Fruit fly (Drosophila melanogaster) whole organism, embryonic: ENCODE data around the gene Nt5b.

Source experiments
- Adf1 ChIP-seq: fragments of 200-800 bp; sonication (Bioruptor generic); IDR thresholded peaks from 2 replicates; pipeline ENCODE4 v1.3.6; 2022; ENCODE audit warnings: missing biosample characterization, missing genetic modification characterization
- CG11456 ChIP-seq: fragments of 200-800 bp; sonication (Bioruptor generic); IDR thresholded peaks from 3 replicates; pipeline ENCODE4 v1.3.6; 2022; ENCODE audit warnings: missing biosample characterization, missing genetic modification characterization
- CG11560 ChIP-seq: fragments of 200-800 bp; sonication (Bioruptor generic); IDR thresholded peaks from 3 replicates; pipeline ENCODE4 v1.3.6; 2022; ENCODE audit warnings: missing biosample characterization, missing genetic modification characterization
- CG12104 ChIP-seq: fragments of 200-800 bp; sonication (Bioruptor generic); optimal IDR thresholded peaks from 3 replicates; lab custom pipeline; 2016; ENCODE audit warnings: missing biosample characterization, missing genetic modification characterization
- CG12769 ChIP-seq: fragments of 200-800 bp; sonication (Bioruptor generic); optimal IDR thresholded peaks from 2 replicates; lab custom pipeline; 2019; ENCODE audit warnings: missing biosample characterization, mild to moderate bottlenecking, missing genetic modification characterization, moderate library complexity
- CG13624 ChIP-seq: fragments of 200-800 bp; sonication (Bioruptor generic); optimal IDR thresholded peaks from 2 replicates; lab custom pipeline; 2016; ENCODE audit warnings: missing biosample characterization, missing genetic modification characterization
- CG15514 ChIP-seq: fragments of 200-800 bp; sonication (Bioruptor generic); optimal IDR thresholded peaks from 3 replicates; lab custom pipeline; 2017; ENCODE audit warnings: missing biosample characterization, missing genetic modification characterization, mild to moderate bottlenecking, moderate library complexity, missing genetic modification reagents
- CG18476 ChIP-seq: fragments of 200-800 bp; sonication (Bioruptor generic); optimal IDR thresholded peaks from 2 replicates; lab custom pipeline; 2016; ENCODE audit warnings: missing biosample characterization, mild to moderate bottlenecking, missing genetic modification characterization
- CG18599 ChIP-seq: fragments of 200-800 bp; sonication (Bioruptor generic); optimal IDR thresholded peaks from 3 replicates; lab custom pipeline; 2017; ENCODE audit warnings: missing biosample characterization, missing genetic modification characterization, mild to moderate bottlenecking, moderate library complexity, missing genetic modification reagents
- CG18619 ChIP-seq: fragments of 200-800 bp; sonication (Bioruptor generic); optimal IDR thresholded peaks from 3 replicates; lab custom pipeline; 2017; ENCODE audit warnings: missing biosample characterization, mild to moderate bottlenecking, missing genetic modification characterization
- CG2678 ChIP-seq: fragments of 200-800 bp; sonication (Bioruptor generic); optimal IDR thresholded peaks from 3 replicates; lab custom pipeline; 2019; ENCODE audit warnings: missing biosample characterization, mild to moderate bottlenecking, missing genetic modification characterization, moderate library complexity
- CG4617 ChIP-seq: fragments of 200-800 bp; sonication (Bioruptor generic); optimal IDR thresholded peaks from 3 replicates; lab custom pipeline; 2016; ENCODE audit warnings: missing biosample characterization, missing genetic modification characterization, borderline replicate concordance
- CG4730 ChIP-seq: fragments of 200-800 bp; sonication (Bioruptor generic); IDR thresholded peaks from 2 replicates; pipeline ENCODE4 v1.3.6; 2022; ENCODE audit warnings: missing biosample characterization, missing genetic modification characterization
- CG6254 ChIP-seq: fragments of 200-800 bp; sonication (Bioruptor generic); optimal IDR thresholded peaks from 3 replicates; lab custom pipeline; 2017; ENCODE audit warnings: mild to moderate bottlenecking, missing biosample characterization, missing genetic modification reagents, missing genetic modification characterization
- CG6654 ChIP-seq: fragments of 200-800 bp; sonication (Bioruptor generic); optimal IDR thresholded peaks from 2 replicates; lab custom pipeline; 2017; ENCODE audit warnings: missing biosample characterization, mild to moderate bottlenecking, missing genetic modification characterization
- CG6765 ChIP-seq: fragments of 200-800 bp; sonication (Bioruptor generic); optimal IDR thresholded peaks from 3 replicates; lab custom pipeline; 2017; ENCODE audit warnings: missing biosample characterization, mild to moderate bottlenecking, missing genetic modification characterization
- CG8281 ChIP-seq: fragments of 200-800 bp; sonication (Bioruptor generic); optimal IDR thresholded peaks from 2 replicates; lab custom pipeline; 2018; ENCODE audit warnings: missing biosample characterization, mild to moderate bottlenecking, missing genetic modification characterization, moderate library complexity
- CG8765 ChIP-seq: fragments of 200-800 bp; sonication (Bioruptor generic); IDR thresholded peaks from 2 replicates; pipeline ENCODE4 v1.3.6; 2022; ENCODE audit warnings: missing biosample characterization, missing genetic modification characterization
- CG9215 ChIP-seq: fragments of 200-800 bp; sonication (Bioruptor generic); IDR thresholded peaks from 2 replicates; pipeline ENCODE4 v1.3.6; 2022; ENCODE audit warnings: missing biosample characterization, missing genetic modification characterization
- Deaf1 ChIP-seq: fragments of 200-800 bp; optimal IDR thresholded peaks from 3 replicates; lab custom pipeline; 2019; ENCODE audit warnings: missing biosample characterization, mild to moderate bottlenecking, missing genetic modification characterization, moderate library complexity
- Dip3 ChIP-seq: fragments of 200-800 bp; sonication (Bioruptor generic); optimal IDR thresholded peaks from 3 replicates; lab custom pipeline; 2016; ENCODE audit warnings: missing biosample characterization, missing genetic modification characterization
- Dp ChIP-seq: fragments of 200-800 bp; sonication (Bioruptor generic); optimal IDR thresholded peaks from 2 replicates; lab custom pipeline; 2018; ENCODE audit warnings: missing biosample characterization, mild to moderate bottlenecking, missing genetic modification characterization, moderate library complexity
- ERR ChIP-seq: fragments of 200-800 bp; sonication (Bioruptor generic); optimal IDR thresholded peaks from 2 replicates; lab custom pipeline; 2016; ENCODE audit warnings: missing biosample characterization, missing genetic modification characterization
- Elba2 ChIP-seq: fragments of 200-800 bp; sonication (Bioruptor generic); optimal IDR thresholded peaks from 3 replicates; lab custom pipeline; 2016; ENCODE audit warnings: missing biosample characterization, missing genetic modification characterization
- H15 ChIP-seq: fragments of 200-800 bp; sonication (Bioruptor generic); IDR thresholded peaks from 3 replicates; pipeline ENCODE4 v1.3.6; 2022; ENCODE audit warnings: missing biosample characterization, missing genetic modification characterization
- Hsf ChIP-seq: fragments of 200-800 bp; sonication (Bioruptor generic); optimal IDR thresholded peaks from 3 replicates; lab custom pipeline; 2016; ENCODE audit warnings: missing biosample characterization, missing genetic modification characterization
- Meics ChIP-seq: fragments of 200-800 bp; sonication (Bioruptor generic); optimal IDR thresholded peaks from 2 replicates; lab custom pipeline; 2017; ENCODE audit warnings: missing biosample characterization, mild to moderate bottlenecking, missing genetic modification characterization
- Oaz ChIP-seq: fragments of 200-800 bp; sonication (Bioruptor generic); IDR thresholded peaks from 2 replicates; pipeline ENCODE4 v1.3.6; 2022; ENCODE audit warnings: missing biosample characterization, missing genetic modification characterization
- Ptx1 ChIP-seq: fragments of 200-800 bp; sonication (Bioruptor generic); IDR thresholded peaks from 2 replicates; pipeline ENCODE4 v1.3.6; 2022; ENCODE audit warnings: missing biosample characterization, missing genetic modification characterization
- Side ChIP-seq: fragments of 200-800 bp; sonication (Bioruptor generic); optimal IDR thresholded peaks from 2 replicates; lab custom pipeline; 2016; ENCODE audit warnings: missing biosample characterization, missing genetic modification characterization
- Stat92E ChIP-seq, 3 experiments: fragments of >200 bp in 2 of 3; fragments of 200-800 bp in 1 of 3; sonication (Bioruptor generic) in 1 of 3; optimal IDR thresholded peaks; 2 replicates each; lab custom pipeline; 2017 to 2019; ENCODE audit warnings: missing biosample characterization in 3 of 3, missing genetic modification characterization in 3 of 3, mild to moderate bottlenecking in 1 of 3, moderate library complexity in 1 of 3
- Trl ChIP-seq, 3 experiments: fragments of >200 bp in 2 of 3; fragments of 200-800 bp in 1 of 3; sonication (Bioruptor generic) in 1 of 3; optimal IDR thresholded peaks; 2 replicates in 1 of 3; 3 replicates in 2 of 3; lab custom pipeline; 2016 to 2017; ENCODE audit warnings: missing biosample characterization in 1 of 3, missing genetic modification characterization in 1 of 3
- YL-1 ChIP-seq: fragments of 200-800 bp; sonication (Bioruptor generic); optimal IDR thresholded peaks from 3 replicates; lab custom pipeline; 2017; ENCODE audit warnings: missing biosample characterization, mild to moderate bottlenecking, missing genetic modification characterization
- aop ChIP-seq: fragments of 200-800 bp; sonication (Bioruptor generic); IDR thresholded peaks from 2 replicates; pipeline ENCODE4 v1.3.6; 2022; ENCODE audit warnings: missing biosample characterization, missing genetic modification characterization
- ase ChIP-seq: fragments of 200-800 bp; sonication (Bioruptor generic); IDR thresholded peaks from 3 replicates; pipeline ENCODE4 v1.3.6; 2022; ENCODE audit warnings: missing biosample characterization, missing genetic modification characterization
- br ChIP-seq: fragments of >200 bp; optimal IDR thresholded peaks from 2 replicates; lab custom pipeline; 2017
- dimm ChIP-seq: fragments of 200-800 bp; sonication (Bioruptor generic); IDR thresholded peaks from 2 replicates; pipeline ENCODE4 v1.3.6; 2022; ENCODE audit warnings: missing biosample characterization, missing genetic modification characterization
- dm ChIP-seq: fragments of 200-800 bp; sonication (Bioruptor generic); optimal IDR thresholded peaks from 3 replicates; lab custom pipeline; 2016; ENCODE audit warnings: missing biosample characterization, missing genetic modification characterization
- dmrt99B ChIP-seq: fragments of 200-800 bp; sonication (Bioruptor generic); optimal IDR thresholded peaks from 2 replicates; lab custom pipeline; 2018; ENCODE audit warnings: missing biosample characterization, mild to moderate bottlenecking, missing genetic modification characterization, moderate library complexity
- exex ChIP-seq: fragments of 200-800 bp; sonication (Bioruptor generic); optimal IDR thresholded peaks from 4 replicates; lab custom pipeline; 2018; ENCODE audit warnings: missing biosample characterization, mild to moderate bottlenecking, missing genetic modification characterization, moderate library complexity
- grn ChIP-seq: fragments of 200-800 bp; sonication (Bioruptor generic); optimal IDR thresholded peaks from 3 replicates; lab custom pipeline; 2017; ENCODE audit warnings: missing biosample characterization, missing genetic modification characterization
- lab ChIP-seq: fragments of 200-800 bp; sonication (Bioruptor generic); optimal IDR thresholded peaks from 3 replicates; lab custom pipeline; 2017; ENCODE audit warnings: missing biosample characterization, missing genetic modification characterization, mild to moderate bottlenecking, moderate library complexity, missing genetic modification reagents
- lbe ChIP-seq: fragments of 200-800 bp; sonication (Bioruptor generic); optimal IDR thresholded peaks from 2 replicates; lab custom pipeline; 2016; ENCODE audit warnings: missing biosample characterization, mild to moderate bottlenecking, missing genetic modification characterization
- lola ChIP-seq, 3 experiments: fragments of >200 bp in 2 of 3; fragments of 200-800 bp in 1 of 3; sonication (Bioruptor generic) in 1 of 3; optimal IDR thresholded peaks; 2 replicates each; lab custom pipeline; 2017 to 2019; ENCODE audit warnings: missing biosample characterization in 3 of 3, missing genetic modification characterization in 3 of 3, mild to moderate bottlenecking in 1 of 3, moderate library complexity in 1 of 3
- prd ChIP-seq, 3 experiments: fragments of >200 bp in 2 of 3; fragments of 200-800 bp in 1 of 3; sonication (Bioruptor generic) in 1 of 3; optimal IDR thresholded peaks in 2 of 3; IDR thresholded peaks in 1 of 3; 2 replicates in 2 of 3; 3 replicates in 1 of 3; pipeline versions ENCODE4 v1.3.6 to Lab custom; 2017 to 2022; ENCODE audit warnings: missing biosample characterization in 1 of 3, missing genetic modification characterization in 1 of 3
- psq ChIP-seq: fragments of 200-800 bp; sonication (Bioruptor generic); optimal IDR thresholded peaks from 2 replicates; lab custom pipeline; 2017; ENCODE audit warnings: missing biosample characterization, missing genetic modification characterization
- repo ChIP-seq: fragments of 200-800 bp; sonication (Bioruptor generic); optimal IDR thresholded peaks from 2 replicates; lab custom pipeline; 2016; ENCODE audit warnings: missing biosample characterization, missing genetic modification characterization
- row ChIP-seq: fragments of 200-800 bp; sonication (Bioruptor generic); IDR thresholded peaks from 3 replicates; pipeline ENCODE4 v1.3.6; 2022; ENCODE audit warnings: missing biosample characterization, missing genetic modification characterization
- sens ChIP-seq: fragments of 200-800 bp; sonication (Bioruptor generic); peaks from one replicate; lab custom pipeline; 2016; ENCODE audit warnings: missing biosample characterization, missing genetic modification characterization
- sim ChIP-seq: fragments of 200-800 bp; sonication (Bioruptor generic); IDR thresholded peaks from 2 replicates; pipeline ENCODE4 v1.3.6; 2022; ENCODE audit warnings: missing biosample characterization, missing genetic modification characterization
- sr ChIP-seq: fragments of 200-800 bp; sonication (Bioruptor generic); IDR thresholded peaks from 3 replicates; pipeline ENCODE4 v1.3.6; 2022; ENCODE audit warnings: missing biosample characterization, missing genetic modification characterization
- z ChIP-seq: fragments of 200-800 bp; sonication (Bioruptor generic); IDR thresholded peaks from 3 replicates; pipeline ENCODE4 v1.3.6; 2022; ENCODE audit warnings: missing biosample characterization, missing genetic modification characterization

The Nt5b gene

DNA sequence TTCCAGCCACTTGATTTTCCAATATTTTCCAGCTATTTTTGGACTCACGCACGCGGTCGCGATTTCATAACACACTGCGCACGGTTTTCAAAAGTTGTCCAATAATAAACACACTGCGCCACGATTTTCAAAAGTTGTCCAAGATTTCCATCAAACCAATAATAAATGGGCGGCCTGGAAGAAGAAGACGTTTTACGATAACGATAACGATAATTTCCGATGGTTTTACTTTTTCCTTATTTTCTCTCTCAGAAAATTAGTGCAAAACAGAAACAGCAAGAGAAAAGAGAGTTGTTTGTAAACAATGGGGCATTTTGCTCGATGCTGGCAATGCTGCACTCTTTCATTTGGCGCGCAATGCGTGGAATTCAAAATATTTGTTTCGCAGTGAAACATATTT is at the start of gene Nt5b (continued):
- TF ChIP-seq Hsf (GFP tag; lab: Kevin White, UChicago) (no peak), H15 (GFP tag; lab: Robert Waterston, UW) (no peak), Stat92E (GFP tag; optimal IDR thresholded peaks at IDR 0.05; lab: Kevin White, UChicago) (no peak), Trl (optimal IDR thresholded peaks at IDR 0.05; lab: Kevin White, UChicago) (peak; percentile 50 to 56), Trl (GFP tag; optimal IDR thresholded peaks at IDR 0.05; lab: Kevin White, UChicago) (no peak), CG6254 (GFP tag; lab: Kevin White, UChicago) (no peak), CG15514 (no peak), Dip3 (GFP tag; lab: Kevin White, UChicago) (no peak), sr (GFP tag; lab: Robert Waterston, UW) (no peak), psq (peak; percentile 45), grn (no peak), Oaz (no peak), exex (no peak), Dp (GFP tag; lab: Kevin White, UChicago) (peak; percentile 79), CG4617 (GFP tag; lab: Kevin White, UChicago) (no peak), dm (GFP tag; lab: Kevin White, UChicago) (no peak), CG12104 (no peak), CG12769 (no peak), dimm (GFP tag; lab: Robert Waterston, UW) (no peak), CG18476 (GFP tag; lab: Kevin White, UChicago) (no peak), repo (GFP tag; lab: Kevin White, UChicago) (no peak), aop (GFP tag; lab: Robert Waterston, UW) (no peak), CG13624 (no peak), Elba2 (GFP tag; lab: Kevin White, UChicago) (no peak), CG4730 (no peak), CG6654 (no peak)

DNA sequence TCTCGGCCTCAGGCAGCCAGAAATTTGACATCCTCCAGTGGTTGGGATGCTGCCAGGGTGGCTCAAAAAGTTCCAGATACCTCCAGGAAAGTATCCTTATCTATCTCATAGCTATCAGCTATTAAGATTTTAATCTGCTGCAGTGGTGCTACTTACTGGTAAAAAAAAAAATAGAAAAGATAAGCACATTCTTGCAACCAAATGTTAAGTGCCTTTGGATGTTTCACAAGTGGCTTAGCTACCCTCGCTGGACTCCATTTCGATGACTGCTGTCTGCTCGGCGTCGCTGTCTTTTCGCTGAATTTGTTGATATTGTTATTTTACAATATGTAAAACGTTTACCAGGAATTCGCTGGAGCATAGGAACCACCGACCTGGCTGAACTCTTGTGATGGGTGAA is 42.8 kb upstream of the Nt5b start:
- no peak for TF ChIP-seq z (GFP tag; lab: Robert Waterston, UW)
- TF ChIP-seq ase: no peak
- TF ChIP-seq YL-1 (GFP tag; lab: Kevin White, UChicago): no peak
- TF ChIP-seq Deaf1: no peak
- no peak for TF ChIP-seq Adf1 (GFP tag; lab: Robert Waterston, UW)
- peak; percentile 66 for TF ChIP-seq sens
- TF ChIP-seq CG6765 (GFP tag; lab: Kevin White, UChicago): no peak
- no peak for TF ChIP-seq CG18619 (GFP tag; lab: Kevin White, UChicago)
- TF ChIP-seq lola (GFP tag; optimal IDR thresholded peaks at IDR 0.05; lab: Kevin White, UChicago): no peak
- no peak for TF ChIP-seq prd (optimal IDR thresholded peaks at IDR 0.05; lab: Kevin White, UChicago)
- TF ChIP-seq prd (GFP tag; IDR thresholded peaks at IDR 0.05; lab: Robert Waterston, UW): peak; percentile 14; the same call in 1 of the 3 replicates
- TF ChIP-seq row (GFP tag; lab: Robert Waterston, UW): peak; percentile 59
- TF ChIP-seq CG8765: no peak
- no peak for TF ChIP-seq ERR (GFP tag; lab: Kevin White, UChicago)
- peak; percentile 1 for TF ChIP-seq dmrt99B
- TF ChIP-seq CG18476 (GFP tag; lab: Kevin White, UChicago): peak; percentile 68
- no peak for TF ChIP-seq grn
- TF ChIP-seq Ptx1: no peak
- peak; percentile 12 for TF ChIP-seq Meics (GFP tag; lab: Kevin White, UChicago)
- peak; percentile 16; the same call in 1 of the 2 replicates for TF ChIP-seq CG9215
- TF ChIP-seq br (lab: Kevin White, UChicago): no peak
- no peak for TF ChIP-seq Side
- TF ChIP-seq lab (GFP tag; lab: Kevin White, UChicago): peak; percentile 1
- TF ChIP-seq CG2678 (tag; lab: Kevin White, UChicago): peak; percentile 6
- peak; percentile 38 for TF ChIP-seq CG18599
- TF ChIP-seq CG11560: no peak
- no peak for TF ChIP-seq CG8281 (tag; lab: Kevin White, UChicago)
- TF ChIP-seq lbe (GFP tag; lab: Kevin White, UChicago): no peak
- TF ChIP-seq sim (GFP tag; lab: Robert Waterston, UW): no peak
- no peak for TF ChIP-seq CG11456 (GFP tag; lab: Robert Waterston, UW)
